Fruit fly (Drosophila melanogaster): Measurements from ENCODE around the gene CG31882.

DNA sequence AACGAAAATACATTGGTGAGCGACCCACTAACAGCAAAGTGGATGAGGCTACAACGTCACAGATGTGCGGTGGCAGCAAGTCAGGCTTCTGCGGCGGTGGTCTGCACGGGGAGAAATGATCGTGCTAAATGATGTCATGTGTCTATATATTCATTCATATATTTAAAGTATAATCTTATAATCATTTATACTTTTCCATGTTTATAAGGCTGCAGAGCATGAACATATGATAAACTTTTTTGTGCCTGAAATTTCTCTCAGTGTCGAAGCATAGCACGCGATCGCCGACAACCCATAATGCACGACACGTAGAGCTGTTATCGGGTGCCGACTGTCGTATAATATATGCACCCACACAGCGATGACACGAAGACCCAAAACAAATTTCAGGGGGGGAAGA lies 26.7 kb downstream of the CG31882 start:
- TF ChIP-seq lola (GFP tag; optimal IDR thresholded peaks at IDR 0.05) (no peak), dsf (GFP tag; optimal IDR thresholded peaks at IDR 0.05; ENCODE audit: borderline replicate concordance) (no peak)

Data from whole organism, wandering third instar larva.